Worm (Caenorhabditis elegans) whole organism, L2 larva: Measurements from ENCODE around the gene C16A11.2.

Source experiments
- aly-2 ChIP-seq: fragments of 150-350 bp; optimal IDR thresholded peaks from 2 replicates; lab custom pipeline; 2014; ENCODE audit warnings: missing biosample characterization, missing genetic modification characterization
- ceh-82 ChIP-seq: fragments of 150-350 bp; optimal IDR thresholded peaks from 2 replicates; lab custom pipeline; 2014; ENCODE audit warnings: missing biosample characterization, missing genetic modification characterization
- egl-27 ChIP-seq: sonication (generic microtip); optimal IDR thresholded peaks from 3 replicates; lab custom pipeline; 2017; ENCODE audit warnings: missing biosample characterization, missing genetic modification reagents, missing genetic modification characterization
- elt-1 ChIP-seq: fragments of 150-350 bp; optimal IDR thresholded peaks from 2 replicates; lab custom pipeline; 2014; ENCODE audit warnings: missing biosample characterization, missing genetic modification characterization
- elt-3 ChIP-seq: sonication (generic microtip); optimal IDR thresholded peaks from 2 replicates; lab custom pipeline; 2017; ENCODE audit warnings: missing biosample characterization, missing genetic modification characterization
- lin-11 ChIP-seq: fragments of 150-350 bp; sonication (generic microtip); optimal IDR thresholded peaks from 2 replicates; lab custom pipeline; 2014; ENCODE audit warnings: missing biosample characterization, missing genetic modification characterization, inconsistent platforms, mixed read lengths
- lin-39 ChIP-seq: fragments of 150-350 bp; optimal IDR thresholded peaks from 2 replicates; lab custom pipeline; 2014; ENCODE audit warnings: missing biosample characterization, missing genetic modification reagents, missing genetic modification characterization
- mab-5 ChIP-seq: fragments of 150-350 bp; optimal IDR thresholded peaks from 2 replicates; lab custom pipeline; 2014; ENCODE audit warnings: missing biosample characterization, missing genetic modification characterization
- mdl-1 ChIP-seq, 2 experiments: fragments of 150-350 bp in 1 of 2; sonication (generic microtip) in 1 of 2; optimal IDR thresholded peaks; 2 replicates each; lab custom pipeline; 2017; ENCODE audit warnings: missing biosample characterization in 2 of 2, missing genetic modification characterization in 2 of 2
- nhr-11 ChIP-seq: fragments of 150-350 bp; optimal IDR thresholded peaks from 2 replicates; lab custom pipeline; 2014; ENCODE audit warnings: missing biosample characterization, missing genetic modification characterization
- nhr-21 ChIP-seq: fragments of 150-350 bp; optimal IDR thresholded peaks from 2 replicates; lab custom pipeline; 2014; ENCODE audit warnings: missing biosample characterization, missing genetic modification characterization
- nhr-25 ChIP-seq: fragments of 150-350 bp; sonication (generic microtip); optimal IDR thresholded peaks from 3 replicates; lab custom pipeline; 2014; ENCODE audit warnings: missing biosample characterization, missing genetic modification characterization
- ztf-1 ChIP-seq: fragments of 200-800 bp; sonication (Bioruptor generic); conservative IDR thresholded peaks from 2 replicates; pipeline ENCODE4 v1.3.6; 2022; ENCODE audit warnings: missing genetic modification characterization, missing compliant biosample characterization
- ztf-11 ChIP-seq: sonication (generic microtip); optimal IDR thresholded peaks from 2 replicates; lab custom pipeline; 2017; ENCODE audit warnings: missing biosample characterization, missing genetic modification characterization

ce11 chrII:4238963-4239362 lies 960 bp downstream of the C16A11.2 start:
- TF ChIP-seq mdl-1 (tag; optimal IDR thresholded peaks at IDR 0.05; lab: Kevin White, UChicago) (no peak), elt-3 (tag; lab: Kevin White, UChicago) (no peak), lin-11 (tag; lab: Kevin White, UChicago) (no peak), mab-5 (tag; lab: Kevin White, UChicago) (no peak), aly-2 (tag; lab: Kevin White, UChicago) (no peak), nhr-11 (tag; lab: Kevin White, UChicago) (no peak), ceh-82 (tag; lab: Kevin White, UChicago) (no peak), egl-27 (tag; lab: Kevin White, UChicago) (no peak), lin-39 (no peak), nhr-25 (tag; lab: Kevin White, UChicago) (no peak), nhr-21 (tag; lab: Kevin White, UChicago) (no peak), ztf-11 (tag; lab: Kevin White, UChicago) (no peak), elt-1 (tag; lab: Kevin White, UChicago) (no peak), ztf-1 (GFP tag; lab: Robert Waterston, UW) (no peak)
